Fruit fly (Drosophila melanogaster) whole organism, wandering third instar larva: ENCODE data around the gene Clp.

Experiments used
- Abd-B ChIP-seq: fragments of >200 bp; optimal IDR thresholded peaks from 2 replicates; lab custom pipeline; 2017; ENCODE audit warnings: missing biosample characterization, missing genetic modification characterization
- CG32264 ChIP-seq: fragments of 200-800 bp; sonication (Bioruptor generic); optimal IDR thresholded peaks from 2 replicates; lab custom pipeline; 2016; ENCODE audit warnings: missing biosample characterization, missing genetic modification characterization
- CG9705 ChIP-seq: fragments of 200-800 bp; sonication (Bioruptor generic); optimal IDR thresholded peaks from 2 replicates; lab custom pipeline; 2018; ENCODE audit warnings: missing biosample characterization, mild to moderate bottlenecking, missing genetic modification characterization
- CrebA ChIP-seq: fragments of 200-800 bp; sonication (Bioruptor generic); optimal IDR thresholded peaks from 2 replicates; lab custom pipeline; 2016; ENCODE audit warnings: missing biosample characterization, mild to moderate bottlenecking, missing genetic modification characterization, borderline replicate concordance
- Dfd ChIP-seq: fragments of >200 bp; optimal IDR thresholded peaks from 2 replicates; lab custom pipeline; 2017; ENCODE audit warnings: missing biosample characterization, missing genetic modification characterization
- Dif ChIP-seq: fragments of 200-275, 200-300 bp; sonication (Bioruptor generic); optimal IDR thresholded peaks from 2 replicates; lab custom pipeline; 2018; ENCODE audit warnings: missing biosample characterization, missing genetic modification characterization; ENCODE audit not compliant: partially characterized antibody
- GATAd ChIP-seq: sonication (Bioruptor generic); optimal IDR thresholded peaks from 2 replicates; lab custom pipeline; 2016; ENCODE audit warnings: missing biosample characterization, missing genetic modification characterization
- HLH106 ChIP-seq: fragments of 200-800 bp; optimal IDR thresholded peaks from 3 replicates; lab custom pipeline; 2019; ENCODE audit warnings: missing biosample characterization, mild to moderate bottlenecking, missing genetic modification characterization, moderate library complexity
- Hnf4 ChIP-seq: fragments of 200-800 bp; sonication (Bioruptor generic); optimal IDR thresholded peaks from 2 replicates; lab custom pipeline; 2016; ENCODE audit warnings: missing biosample characterization, mild to moderate bottlenecking, missing genetic modification characterization
- Hr78 ChIP-seq: fragments of >200 bp; optimal IDR thresholded peaks from 2 replicates; lab custom pipeline; 2017; ENCODE audit warnings: missing biosample characterization, missing genetic modification characterization
- Hr83 ChIP-seq: fragments of 200-300 bp; sonication (Bioruptor generic); optimal IDR thresholded peaks from 2 replicates; lab custom pipeline; 2016; ENCODE audit warnings: missing biosample characterization, mild to moderate bottlenecking, missing genetic modification characterization, moderate library complexity; ENCODE audit not compliant: poor library complexity, severe bottlenecking
- Jra ChIP-seq: sonication (Bioruptor generic); optimal IDR thresholded peaks from 2 replicates; lab custom pipeline; 2016; ENCODE audit warnings: missing biosample characterization, missing genetic modification characterization
- Mio ChIP-seq: sonication (Bioruptor generic); optimal IDR thresholded peaks from 2 replicates; lab custom pipeline; 2016; ENCODE audit warnings: missing biosample characterization, missing genetic modification characterization
- Myc ChIP-seq: fragments of >200 bp; optimal IDR thresholded peaks from 2 replicates; lab custom pipeline; 2017
- N ChIP-seq: fragments of >200 bp; optimal IDR thresholded peaks from 2 replicates; lab custom pipeline; 2018; ENCODE audit warnings: missing biosample characterization, missing external identifiers, missing genetic modification characterization
- OdsH ChIP-seq: fragments of 200-800 bp; sonication (Bioruptor generic); optimal IDR thresholded peaks from 2 replicates; lab custom pipeline; 2016; ENCODE audit warnings: missing biosample characterization, mild to moderate bottlenecking, missing genetic modification characterization
- Rel ChIP-seq, 2 experiments: fragments of 200-800 bp; sonication (Bioruptor generic) in 1 of 2; optimal IDR thresholded peaks; 2 replicates in 1 of 2; 3 replicates in 1 of 2; lab custom pipeline; 2016 to 2019; ENCODE audit warnings: mild to moderate bottlenecking in 2 of 2, missing biosample characterization in 2 of 2, missing genetic modification characterization in 2 of 2, moderate library complexity in 1 of 2
- Sp1 ChIP-seq: fragments of 200-800 bp; sonication (Bioruptor generic); optimal IDR thresholded peaks from 3 replicates; lab custom pipeline; 2019; ENCODE audit warnings: missing biosample characterization, mild to moderate bottlenecking, missing genetic modification characterization, moderate library complexity
- Vsx2 ChIP-seq: fragments of 200-300, 225-300 bp; sonication (Bioruptor generic); optimal IDR thresholded peaks from 2 replicates; lab custom pipeline; 2018; ENCODE audit warnings: missing biosample characterization, missing genetic modification characterization; ENCODE audit not compliant: partially characterized antibody
- br ChIP-seq: fragments of 200-800 bp; sonication (Bioruptor generic); optimal IDR thresholded peaks from 2 replicates; lab custom pipeline; 2016; ENCODE audit warnings: missing biosample characterization, missing genetic modification characterization
- brk ChIP-seq: fragments of 200-800 bp; sonication (Bioruptor generic); optimal IDR thresholded peaks from 2 replicates; lab custom pipeline; 2016; ENCODE audit warnings: missing biosample characterization, mild to moderate bottlenecking, missing genetic modification characterization
- dl ChIP-seq, 2 experiments: fragments of 175-275, 200-275 bp in 1 of 2; fragments of 200-275 bp in 1 of 2; sonication (Bioruptor generic); optimal IDR thresholded peaks; lab custom pipeline; 2018; ENCODE audit warnings: mild to moderate bottlenecking in 2 of 2, missing biosample characterization in 2 of 2, missing genetic modification characterization in 2 of 2, moderate library complexity in 2 of 2; ENCODE audit not compliant: partially characterized antibody in 2 of 2, insufficient read depth in 1 of 2
- dmrt93B ChIP-seq: fragments of 200-800 bp; sonication (Bioruptor generic); optimal IDR thresholded peaks from 2 replicates; lab custom pipeline; 2018; ENCODE audit warnings: missing biosample characterization, mild to moderate bottlenecking, missing genetic modification characterization
- dsf ChIP-seq: sonication (Bioruptor generic); optimal IDR thresholded peaks from 2 replicates; lab custom pipeline; 2016; ENCODE audit warnings: missing biosample characterization, missing genetic modification characterization, borderline replicate concordance
- ey ChIP-seq: fragments of 200-800 bp; sonication (Bioruptor generic); optimal IDR thresholded peaks from 2 replicates; lab custom pipeline; 2016; ENCODE audit warnings: missing biosample characterization, missing genetic modification characterization
- foxo ChIP-seq, 2 experiments: fragments of 200-800 bp; sonication (Bioruptor generic); optimal IDR thresholded peaks; 2 replicates in 1 of 2; 3 replicates in 1 of 2; lab custom pipeline; 2016 to 2017; ENCODE audit warnings: missing biosample characterization in 2 of 2, missing genetic modification characterization in 2 of 2
- fru ChIP-seq: fragments of 200-800 bp; sonication (Bioruptor generic); optimal IDR thresholded peaks from 3 replicates; lab custom pipeline; 2016; ENCODE audit warnings: missing biosample characterization, mild to moderate bottlenecking, missing genetic modification characterization
- h ChIP-seq: fragments of 200-800 bp; sonication (Bioruptor generic); optimal IDR thresholded peaks from 3 replicates; lab custom pipeline; 2016; ENCODE audit warnings: missing biosample characterization, mild to moderate bottlenecking, missing genetic modification characterization
- jim ChIP-seq: fragments of 175-275, 200-325 bp; sonication (Bioruptor generic); optimal IDR thresholded peaks from 2 replicates; lab custom pipeline; 2016; ENCODE audit warnings: missing biosample characterization, mild to moderate bottlenecking, missing genetic modification characterization
- lola ChIP-seq: fragments of >200 bp; optimal IDR thresholded peaks from 2 replicates; lab custom pipeline; 2017; ENCODE audit warnings: missing biosample characterization, missing genetic modification characterization
- pan ChIP-seq: fragments of >200 bp; optimal IDR thresholded peaks from 2 replicates; lab custom pipeline; 2017
- psq ChIP-seq: fragments of 200-800 bp; sonication (Bioruptor generic); optimal IDR thresholded peaks from 3 replicates; lab custom pipeline; 2017; ENCODE audit warnings: missing biosample characterization, mild to moderate bottlenecking, missing genetic modification characterization, moderate library complexity
- rgr ChIP-seq: fragments of 200-800 bp; sonication (Bioruptor generic); optimal IDR thresholded peaks from 3 replicates; lab custom pipeline; 2016; ENCODE audit warnings: missing biosample characterization, mild to moderate bottlenecking, missing genetic modification characterization
- sage ChIP-seq: fragments of 200-800 bp; sonication (Bioruptor generic); optimal IDR thresholded peaks from 2 replicates; lab custom pipeline; 2016; ENCODE audit warnings: missing biosample characterization, mild to moderate bottlenecking, missing genetic modification characterization
- sv ChIP-seq: fragments of 200-800 bp; sonication (Bioruptor generic); optimal IDR thresholded peaks from 3 replicates; lab custom pipeline; 2016; ENCODE audit warnings: missing biosample characterization, missing genetic modification characterization
- tai ChIP-seq: sonication (Bioruptor generic); optimal IDR thresholded peaks from 2 replicates; lab custom pipeline; 2016; ENCODE audit warnings: missing biosample characterization, missing genetic modification characterization
- usp ChIP-seq: fragments of >200 bp; optimal IDR thresholded peaks from 2 replicates; lab custom pipeline; 2017; ENCODE audit warnings: missing biosample characterization, missing genetic modification characterization
- woc ChIP-seq: sonication (Bioruptor generic); optimal IDR thresholded peaks from 2 replicates; lab custom pipeline; 2016; ENCODE audit warnings: missing biosample characterization, mild to moderate bottlenecking, missing genetic modification characterization

The Clp gene

dm6 chr2L:846167-846868, 26.6 kb downstream of the Clp start:
- TF ChIP-seq CG9705 (GFP tag; lab: Kevin White, UChicago) (no peak), dsf (GFP tag; lab: Kevin White, UChicago) (no peak), pan (lab: Kevin White, UChicago) (no peak), tai (no peak), psq (peak; percentile 44), dmrt93B (GFP tag; lab: Kevin White, UChicago) (no peak), CG32264 (GFP tag; lab: Kevin White, UChicago) (no peak), Myc (lab: Kevin White, UChicago) (no peak), Dfd (no peak), woc (GFP tag; lab: Kevin White, UChicago) (peak; percentile 23), fru (GFP tag; lab: Kevin White, UChicago) (peak; percentile 52), h (GFP tag; lab: Kevin White, UChicago) (peak; percentile 30), Jra (no peak), Sp1 (GFP tag; lab: Kevin White, UChicago) (peak; percentile 27), dl (GFP tag; optimal IDR thresholded peaks at IDR 0.05; lab: Kevin White, UChicago; ENCODE audit: insufficient read depth in 1 of 2, partially characterized antibody in 2 of 2) (no peak), sage (GFP tag; lab: Kevin White, UChicago) (no peak), Vsx2 (GFP tag; lab: Kevin White, UChicago) (no peak), lola (GFP tag; lab: Kevin White, UChicago) (no peak), ey (GFP tag; lab: Kevin White, UChicago) (peak; percentile 59), OdsH (peak; percentile 62), brk (GFP tag; lab: Kevin White, UChicago) (no peak), usp (GFP tag; lab: Kevin White, UChicago) (no peak), CrebA (no peak), N (GFP tag; lab: Kevin White, UChicago) (no peak), Mio (GFP tag; lab: Kevin White, UChicago) (no peak), jim (GFP tag; lab: Kevin White, UChicago) (no peak), Abd-B (GFP tag; lab: Kevin White, UChicago) (no peak), br (peak; percentile 63), rgr (GFP tag; lab: Kevin White, UChicago) (peak; percentile 48), HLH106 (tag; lab: Kevin White, UChicago) (peak; percentile 30), Hr78 (GFP tag; lab: Kevin White, UChicago) (no peak), Dif (GFP tag; lab: Kevin White, UChicago) (no peak), foxo (GFP tag; optimal IDR thresholded peaks at IDR 0.05; lab: Kevin White, UChicago) (peak in 1 of 2 experiments; percentile 57), sv (GFP tag; lab: Kevin White, UChicago) (no peak), Rel (GFP tag; optimal IDR thresholded peaks at IDR 0.05; lab: Kevin White, UChicago) (no peak), Rel (tag; optimal IDR thresholded peaks at IDR 0.05; lab: Kevin White, UChicago) (no peak), Hnf4 (GFP tag; lab: Kevin White, UChicago) (peak; percentile 42), GATAd (no peak), Hr83 (no peak)

- TF ChIP-seq br (no peak), jim (GFP tag; lab: Kevin White, UChicago) (no peak), Myc (lab: Kevin White, UChicago) (no peak), Hr78 (GFP tag; lab: Kevin White, UChicago) (no peak), dmrt93B (GFP tag; lab: Kevin White, UChicago) (peak; percentile 25), OdsH (peak; percentile 41), rgr (GFP tag; lab: Kevin White, UChicago) (peak; percentile 42), foxo (GFP tag; optimal IDR thresholded peaks at IDR 0.05; lab: Kevin White, UChicago) (peak in 1 of 2 experiments; percentile 55), psq (peak; percentile 15), brk (GFP tag; lab: Kevin White, UChicago) (no peak), woc (GFP tag; lab: Kevin White, UChicago) (peak; percentile 36), CG32264 (GFP tag; lab: Kevin White, UChicago) (no peak), CrebA (no peak), dl (GFP tag; optimal IDR thresholded peaks at IDR 0.05; lab: Kevin White, UChicago; ENCODE audit: insufficient read depth in 1 of 2, partially characterized antibody in 2 of 2) (no peak), Sp1 (GFP tag; lab: Kevin White, UChicago) (peak; percentile 35), CG9705 (GFP tag; lab: Kevin White, UChicago) (no peak), Mio (GFP tag; lab: Kevin White, UChicago) (no peak), usp (GFP tag; lab: Kevin White, UChicago) (no peak), pan (lab: Kevin White, UChicago) (no peak), N (GFP tag; lab: Kevin White, UChicago) (no peak), ey (GFP tag; lab: Kevin White, UChicago) (peak; percentile 42), Hnf4 (GFP tag; lab: Kevin White, UChicago) (no peak), Jra (no peak), sage (GFP tag; lab: Kevin White, UChicago) (no peak), fru (GFP tag; lab: Kevin White, UChicago) (peak; percentile 17), HLH106 (tag; lab: Kevin White, UChicago) (peak; percentile 25), Dfd (no peak), GATAd (no peak), tai (no peak), lola (GFP tag; lab: Kevin White, UChicago) (no peak), sv (GFP tag; lab: Kevin White, UChicago) (no peak), Rel (GFP tag; optimal IDR thresholded peaks at IDR 0.05; lab: Kevin White, UChicago) (no peak), Rel (tag; optimal IDR thresholded peaks at IDR 0.05; lab: Kevin White, UChicago) (no peak), Hr83 (no peak), dsf (GFP tag; lab: Kevin White, UChicago) (no peak), Dif (GFP tag; lab: Kevin White, UChicago) (no peak), h (GFP tag; lab: Kevin White, UChicago) (peak; percentile 35), Abd-B (GFP tag; lab: Kevin White, UChicago) (no peak)
Observed at dm6 chr2L:847189-847987, 27.6 kb downstream of the Clp start.
